Worm (Caenorhabditis elegans): ENCODE results near the gene E02C12.9.

Gene E02C12.9

DNA sequence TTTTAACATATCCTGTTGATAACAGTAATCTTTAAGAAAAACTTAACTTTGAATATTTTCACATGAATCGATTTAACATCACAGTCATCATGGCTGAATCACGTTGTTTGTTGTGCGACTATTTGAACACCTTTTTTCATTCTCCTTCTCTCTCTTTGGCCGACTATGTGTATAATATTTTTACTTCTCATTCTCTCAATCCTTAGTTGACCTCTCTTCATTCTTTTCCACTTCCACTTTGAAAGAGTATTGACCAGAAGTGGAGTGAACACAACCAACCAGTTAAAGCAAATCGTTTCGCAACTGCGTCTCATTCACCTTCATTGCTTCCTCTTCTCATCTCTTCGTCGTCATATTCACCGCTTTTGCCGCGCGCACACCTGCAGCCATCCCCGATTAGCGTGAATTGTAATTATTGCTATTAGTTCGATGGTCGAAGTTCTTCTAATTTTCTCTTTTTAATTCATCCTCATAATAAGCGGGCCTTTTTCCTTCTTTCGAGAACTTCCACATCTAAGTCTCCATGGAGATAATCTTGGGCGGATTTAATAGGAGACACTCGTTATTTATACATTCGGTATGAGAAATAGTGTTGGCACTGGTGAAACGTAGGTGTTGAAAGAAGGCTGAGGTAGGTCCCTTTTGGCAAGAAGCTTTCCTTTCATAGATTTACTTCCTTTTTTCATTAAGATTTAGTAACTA is 19.8 kb upstream of the E02C12.9 start:
- no peak for TF ChIP-seq unc-86 (tag; optimal IDR thresholded peaks at IDR 0.05)
- peak; percentile 43 for TF ChIP-seq lin-14 (GFP tag; optimal IDR thresholded peaks at IDR 0.05)
- TF ChIP-seq nhr-85 (tag) = peak; percentile 58
- no peak for TF ChIP-seq unc-130 (tag; optimal IDR thresholded peaks at IDR 0.05)
- no peak for TF ChIP-seq hlh-17 (GFP tag; optimal IDR thresholded peaks at IDR 0.05; ENCODE audit: borderline replicate concordance)
- no peak for TF ChIP-seq grh-1 (GFP tag; IDR thresholded peaks at IDR 0.05)
- peak; percentile 28 for TF ChIP-seq fkh-8 (tag; optimal IDR thresholded peaks at IDR 0.05)
- TF ChIP-seq pqm-1 (tag; optimal IDR thresholded peaks at IDR 0.05) = no peak
- TF ChIP-seq dpl-1 (GFP tag; optimal IDR thresholded peaks at IDR 0.05) = no peak
- no peak for TF ChIP-seq ceh-82 (tag; optimal IDR thresholded peaks at IDR 0.05)
- TF ChIP-seq dsc-1 (tag; optimal IDR thresholded peaks at IDR 0.05) = peak; percentile 55
- no peak for TF ChIP-seq C04F5.9 (tag; optimal IDR thresholded peaks at IDR 0.05)
- TF ChIP-seq blmp-1 (tag; optimal IDR thresholded peaks at IDR 0.05) = peak; percentile 62
- no peak for TF ChIP-seq unc-62 (GFP tag; optimal IDR thresholded peaks at IDR 0.05)

DNA sequence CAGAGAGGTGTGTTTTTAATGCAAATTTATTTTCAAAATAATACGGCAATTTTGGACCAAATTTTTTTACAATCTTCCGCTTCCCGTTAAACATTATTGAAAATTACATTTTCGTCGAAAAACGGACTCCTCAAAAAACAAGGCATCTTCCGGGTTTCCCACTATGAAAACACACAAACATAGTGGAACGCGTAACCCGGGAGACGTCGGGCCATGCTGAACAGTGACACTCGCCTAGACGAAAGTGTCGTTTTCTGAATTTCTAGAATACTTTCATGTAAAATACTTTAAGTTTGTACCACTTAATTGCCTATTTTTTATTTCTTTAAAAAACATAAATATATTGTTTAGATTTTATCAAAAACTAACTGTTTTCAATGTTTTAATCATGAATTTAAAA is 16.7 kb upstream of the E02C12.9 start:
- peak; percentile 97 for TF ChIP-seq snpc-4 (tag; optimal IDR thresholded peaks at IDR 0.05)
- peak; percentile 32 for TF ChIP-seq nhr-47 (tag; optimal IDR thresholded peaks at IDR 0.05)
- no peak for TF ChIP-seq fkh-8 (tag; optimal IDR thresholded peaks at IDR 0.05)
- TF ChIP-seq rnt-1 (tag; optimal IDR thresholded peaks at IDR 0.05) = peak; percentile 47
- no peak for TF ChIP-seq swsn-7 (tag; optimal IDR thresholded peaks at IDR 0.05)
- no peak for TF ChIP-seq sptf-1 (tag; optimal IDR thresholded peaks at IDR 0.05)
- TF ChIP-seq tbx-2 (tag; optimal IDR thresholded peaks at IDR 0.05) = no peak
- TF ChIP-seq fos-1 (tag; optimal IDR thresholded peaks at IDR 0.05) = no peak
- no peak for TF ChIP-seq mef-2 (tag; optimal IDR thresholded peaks at IDR 0.05)
- no peak for TF ChIP-seq nhr-12 (tag; optimal IDR thresholded peaks at IDR 0.05)
- peak; percentile 20 for TF ChIP-seq lin-14 (GFP tag; optimal IDR thresholded peaks at IDR 0.05)
- no peak for TF ChIP-seq lin-39 (tag; optimal IDR thresholded peaks at IDR 0.05)
- peak in 1 of 2 experiments; percentile 25 for TF ChIP-seq efl-1 (optimal IDR thresholded peaks at IDR 0.05)
- no peak for TF ChIP-seq efl-1 (GFP tag; optimal IDR thresholded peaks at IDR 0.05 in 1 of 2)
- no peak for TF ChIP-seq ceh-82 (tag; optimal IDR thresholded peaks at IDR 0.05)
- TF ChIP-seq nhr-19 (GFP tag; conservative IDR thresholded peaks at IDR 0.05) = peak; percentile 36; the same call in 1 of the 2 replicates
- no peak for TF ChIP-seq nhr-11 (tag; optimal IDR thresholded peaks at IDR 0.05)
- TF ChIP-seq grh-1 (GFP tag; IDR thresholded peaks at IDR 0.05) = 0 out of 2 replicates have a peak, but pooled peaks have one; percentile 15
- no peak for TF ChIP-seq ceh-63 (GFP tag; optimal IDR thresholded peaks at IDR 0.05)
- TF ChIP-seq unc-30 (tag; optimal IDR thresholded peaks at IDR 0.05) = no peak
- TF ChIP-seq ceh-90 (tag; optimal IDR thresholded peaks at IDR 0.05) = no peak
- no peak for TF ChIP-seq hlh-4 (tag; optimal IDR thresholded peaks at IDR 0.05)
- TF ChIP-seq unc-62 (GFP tag; optimal IDR thresholded peaks at IDR 0.05) = no peak
- TF ChIP-seq aha-1 (tag; optimal IDR thresholded peaks at IDR 0.05) = no peak
- no peak for TF ChIP-seq zag-1 (tag; optimal IDR thresholded peaks at IDR 0.05)
- TF ChIP-seq nhr-84 (tag; optimal IDR thresholded peaks at IDR 0.05) = no peak
- peak; percentile 9 for TF ChIP-seq nhr-85 (tag)
- TF ChIP-seq ceh-8 (GFP tag; optimal IDR thresholded peaks at IDR 0.05) = no peak
- TF ChIP-seq ces-1 (GFP tag; optimal IDR thresholded peaks at IDR 0.05) = no peak
- TF ChIP-seq nhr-90 (tag; optimal IDR thresholded peaks at IDR 0.05; ENCODE audit: poor library complexity) = no peak
- TF ChIP-seq nhr-20 (tag; optimal IDR thresholded peaks at IDR 0.05) = no peak
- TF ChIP-seq alr-1 (tag; optimal IDR thresholded peaks at IDR 0.05; ENCODE audit: borderline replicate concordance) = no peak
- no peak for TF ChIP-seq mdl-1 (tag; optimal IDR thresholded peaks at IDR 0.05)
- no peak for TF ChIP-seq efl-3 (GFP tag; optimal IDR thresholded peaks at IDR 0.05)
- TF ChIP-seq dsc-1 (tag; optimal IDR thresholded peaks at IDR 0.05) = no peak
- no peak for TF ChIP-seq unc-130 (tag; optimal IDR thresholded peaks at IDR 0.05)
- TF ChIP-seq lin-13 (GFP tag; optimal IDR thresholded peaks at IDR 0.05) = no peak
- no peak for TF ChIP-seq nhr-237 (tag; optimal IDR thresholded peaks at IDR 0.05)
- no peak for TF ChIP-seq zip-4 (GFP tag; optimal IDR thresholded peaks at IDR 0.05)
- no peak for TF ChIP-seq Y116A8C.19 (tag; optimal IDR thresholded peaks at IDR 0.05; ENCODE audit: borderline replicate concordance)
- TF ChIP-seq lir-3 (tag; optimal IDR thresholded peaks at IDR 0.05; ENCODE audit: poor library complexity) = no peak
- no peak for TF ChIP-seq unc-86 (tag; optimal IDR thresholded peaks at IDR 0.05)
- no peak for TF ChIP-seq irx-1 (tag; optimal IDR thresholded peaks at IDR 0.05)
- TF ChIP-seq C16A3.4 (tag; optimal IDR thresholded peaks at IDR 0.05) = no peak
- no peak for TF ChIP-seq skn-1 (tag; optimal IDR thresholded peaks at IDR 0.05)

All from whole organism, L1 larva.